Worm (Caenorhabditis elegans) whole organism, midembryonic: ENCODE results near the gene egl-4.

ENCODE experiments used
- T22C8.4 ChIP-seq: fragments of 200-800 bp; sonication (Bioruptor generic); IDR thresholded peaks from 2 replicates; pipeline ENCODE4 v1.3.6; 2022; ENCODE audit warnings: missing genetic modification characterization, missing compliant biosample characterization
- cog-1 ChIP-seq: sonication (generic microtip); optimal IDR thresholded peaks from 2 replicates; lab custom pipeline; 2016; ENCODE audit warnings: missing genetic modification characterization, missing compliant biosample characterization
- flt-1 ChIP-seq: fragments of 200-800 bp; sonication (Bioruptor generic); IDR thresholded peaks from 2 replicates; pipeline ENCODE4 v1.3.6; 2022; ENCODE audit warnings: missing genetic modification characterization, missing compliant biosample characterization
- klf-2 ChIP-seq: fragments of 200-800 bp; sonication (Bioruptor generic); conservative IDR thresholded peaks from 2 replicates; pipeline ENCODE4 v1.3.6; 2022; ENCODE audit warnings: missing genetic modification reagents, missing genetic modification characterization, missing compliant biosample characterization
- med-1 ChIP-seq: sonication (generic microtip); optimal IDR thresholded peaks from 2 replicates; lab custom pipeline; 2017; ENCODE audit warnings: missing genetic modification characterization, mild to moderate bottlenecking, missing compliant biosample characterization, antibody characterized with exemption, missing genetic modification reagents; ENCODE audit not compliant: insufficient read depth
- ref-1 ChIP-seq: fragments of 200-800 bp; sonication (Bioruptor generic); conservative IDR thresholded peaks from 2 replicates; pipeline ENCODE4 v1.3.6; 2022; ENCODE audit warnings: missing genetic modification reagents, missing genetic modification characterization, missing compliant biosample characterization
- tab-1 ChIP-seq: fragments of 200-800 bp; sonication (Bioruptor generic); IDR thresholded peaks from 2 replicates; pipeline ENCODE4 v1.3.6; 2022; ENCODE audit warnings: missing genetic modification characterization, missing compliant biosample characterization
- ztf-23 ChIP-seq: fragments of 200-800 bp; sonication (Bioruptor generic); IDR thresholded peaks from 2 replicates; pipeline ENCODE4 v1.3.6; 2022; ENCODE audit warnings: missing genetic modification reagents, missing genetic modification characterization, missing compliant biosample characterization
- ztf-29 ChIP-seq: fragments of 200-800 bp; sonication (Bioruptor generic); IDR thresholded peaks from 2 replicates; pipeline ENCODE4 v1.3.6; 2022; ENCODE audit warnings: missing genetic modification reagents, missing genetic modification characterization, missing compliant biosample characterization

Gene egl-4

ce11 chrIV:1867915-1868619 lies 20.2 kb downstream of the egl-4 start:
- TF ChIP-seq flt-1 (GFP tag; lab: Robert Waterston, UW) (no peak), T22C8.4 (GFP tag; lab: Robert Waterston, UW) (no peak), klf-2 (GFP tag; lab: Robert Waterston, UW) (no peak), ztf-23 (no peak), cog-1 (tag; lab: Kevin White, UChicago) (no peak), ztf-29 (GFP tag; lab: Robert Waterston, UW) (no peak), ref-1 (no peak), tab-1 (GFP tag; lab: Robert Waterston, UW) (no peak), med-1 (no peak)

- TF ChIP-seq ref-1 (no peak), klf-2 (GFP tag; lab: Robert Waterston, UW) (no peak), med-1 (no peak), ztf-29 (GFP tag; lab: Robert Waterston, UW) (no peak), cog-1 (tag; lab: Kevin White, UChicago) (no peak), T22C8.4 (GFP tag; lab: Robert Waterston, UW) (no peak), ztf-23 (no peak), tab-1 (GFP tag; lab: Robert Waterston, UW) (no peak), flt-1 (GFP tag; lab: Robert Waterston, UW) (no peak)
Measured at ce11 chrIV:1868981-1869380, 21.1 kb downstream of the egl-4 start.

- no peak for TF ChIP-seq tab-1 (GFP tag; lab: Robert Waterston, UW)
- no peak for TF ChIP-seq klf-2 (GFP tag; lab: Robert Waterston, UW)
- no peak for TF ChIP-seq flt-1 (GFP tag; lab: Robert Waterston, UW)
- TF ChIP-seq ztf-23: no peak
- no peak for TF ChIP-seq ztf-29 (GFP tag; lab: Robert Waterston, UW)
- TF ChIP-seq ref-1: no peak
- no peak for TF ChIP-seq cog-1 (tag; lab: Kevin White, UChicago)
- no peak for TF ChIP-seq T22C8.4 (GFP tag; lab: Robert Waterston, UW)
- no peak for TF ChIP-seq med-1
Measured at ce11 chrIV:1872052-1872451, 24.2 kb downstream of the egl-4 start.

ce11 chrIV:1878501-1878900 lies 30.6 kb downstream of the egl-4 start:
- 0 out of 2 replicates have a peak, but pooled peaks have one; percentile 34 for TF ChIP-seq tab-1 (GFP tag; lab: Robert Waterston, UW)
- no peak for TF ChIP-seq ztf-23

ce11 chrIV:1891586-1891985 lies 43.7 kb downstream of the egl-4 start:
- TF ChIP-seq ztf-23 (no peak), T22C8.4 (GFP tag; lab: Robert Waterston, UW) (0 out of 2 replicates have a peak, but pooled peaks have one; percentile 35), med-1 (no peak)

- no peak for TF ChIP-seq med-1
- no peak for TF ChIP-seq klf-2 (GFP tag; lab: Robert Waterston, UW)
- TF ChIP-seq T22C8.4 (GFP tag; lab: Robert Waterston, UW): no peak
- no peak for TF ChIP-seq ztf-29 (GFP tag; lab: Robert Waterston, UW)
- no peak for TF ChIP-seq flt-1 (GFP tag; lab: Robert Waterston, UW)
- no peak for TF ChIP-seq ztf-23
- TF ChIP-seq tab-1 (GFP tag; lab: Robert Waterston, UW): no peak
- TF ChIP-seq cog-1 (tag; lab: Kevin White, UChicago): no peak
- no peak for TF ChIP-seq ref-1
Measured at ce11 chrIV:1892638-1893037, 44.8 kb downstream of the egl-4 start.

- TF ChIP-seq tab-1 (GFP tag; lab: Robert Waterston, UW): 0 out of 2 replicates have a peak, but pooled peaks have one; percentile 48
- TF ChIP-seq ztf-29 (GFP tag; lab: Robert Waterston, UW): peak; percentile 64
- no peak for TF ChIP-seq ztf-23
- TF ChIP-seq flt-1 (GFP tag; lab: Robert Waterston, UW): 0 out of 2 replicates have a peak, but pooled peaks have one; percentile 50
- TF ChIP-seq ref-1: no peak
Measured at ce11 chrIV:1895024-1895423, 47.2 kb downstream of the egl-4 start.

ce11 chrIV:1896145-1896544 lies 48.3 kb downstream of the egl-4 start:
- TF ChIP-seq ztf-29 (GFP tag; lab: Robert Waterston, UW) (0 out of 2 replicates have a peak, but pooled peaks have one; percentile 10), flt-1 (GFP tag; lab: Robert Waterston, UW) (no peak), ref-1 (0 out of 2 replicates have a peak, but pooled peaks have one; percentile 50)

- TF ChIP-seq ztf-29 (GFP tag; lab: Robert Waterston, UW): no peak
- TF ChIP-seq klf-2 (GFP tag; lab: Robert Waterston, UW): no peak
- TF ChIP-seq tab-1 (GFP tag; lab: Robert Waterston, UW): no peak
- no peak for TF ChIP-seq T22C8.4 (GFP tag; lab: Robert Waterston, UW)
- TF ChIP-seq med-1: no peak
- no peak for TF ChIP-seq ztf-23
- no peak for TF ChIP-seq ref-1
- no peak for TF ChIP-seq flt-1 (GFP tag; lab: Robert Waterston, UW)
- no peak for TF ChIP-seq cog-1 (tag; lab: Kevin White, UChicago)
Measured at ce11 chrIV:1900971-1901370, 53.1 kb downstream of the egl-4 start.

- TF ChIP-seq klf-2 (GFP tag; lab: Robert Waterston, UW): no peak
- no peak for TF ChIP-seq cog-1 (tag; lab: Kevin White, UChicago)
- TF ChIP-seq ztf-23: no peak
- TF ChIP-seq T22C8.4 (GFP tag; lab: Robert Waterston, UW): no peak
- no peak for TF ChIP-seq ref-1
- TF ChIP-seq ztf-29 (GFP tag; lab: Robert Waterston, UW): no peak
- TF ChIP-seq med-1: no peak
- TF ChIP-seq tab-1 (GFP tag; lab: Robert Waterston, UW): no peak
- TF ChIP-seq flt-1 (GFP tag; lab: Robert Waterston, UW): no peak
Measured at ce11 chrIV:1902022-1902421, 54.2 kb downstream of the egl-4 start, which contains the start of gene egl-18. TSS of gene egl-18 (plus strand) at chrIV:1902322.
